Worm (Caenorhabditis elegans) whole organism, L1 larva: ENCODE data around the gene his-18.

ENCODE experiments used
- C16A3.4 ChIP-seq: fragments of 150-350 bp; optimal IDR thresholded peaks from 2 replicates; lab custom pipeline; 2014; ENCODE audit warnings: missing biosample characterization, missing genetic modification characterization
- C34B4.2 ChIP-seq: sonication (generic microtip); optimal IDR thresholded peaks from 2 replicates; lab custom pipeline; 2017; ENCODE audit warnings: mild to moderate bottlenecking, missing genetic modification characterization, missing compliant biosample characterization
- F16B12.6 ChIP-seq: fragments of 150-350 bp; optimal IDR thresholded peaks from 2 replicates; lab custom pipeline; 2014; ENCODE audit warnings: missing biosample characterization, missing genetic modification characterization
- aly-2 ChIP-seq: fragments of 150-350 bp; optimal IDR thresholded peaks from 2 replicates; lab custom pipeline; 2014; ENCODE audit warnings: missing biosample characterization, missing genetic modification characterization
- blmp-1 ChIP-seq: fragments of 150-350 bp; optimal IDR thresholded peaks from 2 replicates; lab custom pipeline; 2014; ENCODE audit warnings: missing biosample characterization, missing genetic modification characterization
- ceh-63 ChIP-seq: fragments of 200-800 bp; sonication (Bioruptor generic); optimal IDR thresholded peaks from 2 replicates; lab custom pipeline; 2018; ENCODE audit warnings: mild to moderate bottlenecking, missing genetic modification characterization, missing compliant biosample characterization
- ceh-88 ChIP-seq: fragments of 200-800 bp; sonication (Bioruptor generic); IDR thresholded peaks from 2 replicates; pipeline ENCODE4 v1.3.6; 2022; ENCODE audit warnings: missing genetic modification characterization, missing compliant biosample characterization
- ceh-90 ChIP-seq: sonication (generic microtip); optimal IDR thresholded peaks from 2 replicates; lab custom pipeline; 2016; ENCODE audit warnings: missing genetic modification characterization, missing compliant biosample characterization
- dpl-1 ChIP-seq, 3 experiments: fragments of 150-350 bp in 2 of 3; sonication (generic microtip) in 1 of 3; optimal IDR thresholded peaks; 2 replicates each; lab custom pipeline; 2014 to 2017; ENCODE audit warnings: missing biosample characterization in 3 of 3, missing genetic modification characterization in 3 of 3, missing genetic modification reagents in 3 of 3
- efl-1 ChIP-seq, 4 experiments: fragments of 150-350 bp; optimal IDR thresholded peaks in 3 of 4; peaks in 1 of 4; 1 replicate in 1 of 4; 2 replicates in 3 of 4; lab custom pipeline; 2014; ENCODE audit warnings: missing biosample characterization in 2 of 4, missing genetic modification characterization in 2 of 4, missing genetic modification reagents in 2 of 4
- egl-13 ChIP-seq: sonication (generic microtip); optimal IDR thresholded peaks from 2 replicates; lab custom pipeline; 2016; ENCODE audit warnings: missing genotype, missing genetic modification reagents, missing genetic modification characterization, missing compliant biosample characterization
- egl-27 ChIP-seq, 2 experiments: fragments of 150-350 bp in 1 of 2; sonication (generic microtip); optimal IDR thresholded peaks; 3 replicates each; lab custom pipeline; 2017 to 2018; ENCODE audit warnings: missing biosample characterization in 2 of 2, missing genetic modification characterization in 2 of 2, missing genetic modification reagents in 2 of 2
- elt-3 ChIP-seq, 6 experiments: fragments of 150-350 bp in 1 of 6; sonication (generic microtip); optimal IDR thresholded peaks; 2 replicates each; lab custom pipeline; 2017 to 2018; ENCODE audit warnings: missing biosample characterization in 6 of 6, missing genetic modification characterization in 6 of 6, inconsistent platforms in 1 of 6
- fkh-4 ChIP-seq: sonication (generic microtip); optimal IDR thresholded peaks from 2 replicates; lab custom pipeline; 2016; ENCODE audit warnings: missing compliant biosample characterization, missing genetic modification characterization, borderline replicate concordance
- fkh-8 ChIP-seq: sonication (generic microtip); optimal IDR thresholded peaks from 2 replicates; lab custom pipeline; 2016; ENCODE audit warnings: mild to moderate bottlenecking, missing genetic modification characterization, missing compliant biosample characterization
- hlh-4 ChIP-seq: sonication (generic microtip); optimal IDR thresholded peaks from 2 replicates; lab custom pipeline; 2016; ENCODE audit warnings: mild to moderate bottlenecking, missing genetic modification characterization, missing compliant biosample characterization
- lin-14 ChIP-seq: fragments of 200-800 bp; sonication (Bioruptor generic); optimal IDR thresholded peaks from 2 replicates; lab custom pipeline; 2018; ENCODE audit warnings: mild to moderate bottlenecking, missing genetic modification characterization, moderate library complexity, missing compliant biosample characterization
- lin-15B ChIP-seq: fragments of 150-350 bp; sonication (generic microtip); optimal IDR thresholded peaks from 3 replicates; lab custom pipeline; 2014; ENCODE audit warnings: missing biosample characterization, missing genetic modification characterization
- nhr-19 ChIP-seq: fragments of 200-800 bp; sonication (Bioruptor generic); conservative IDR thresholded peaks from 2 replicates; pipeline ENCODE4 v1.3.6; 2022; ENCODE audit warnings: missing genetic modification characterization, missing compliant biosample characterization
- nhr-47 ChIP-seq: sonication (generic microtip); optimal IDR thresholded peaks from 2 replicates; lab custom pipeline; 2016; ENCODE audit warnings: mild to moderate bottlenecking, missing genetic modification characterization, moderate library complexity, missing compliant biosample characterization
- nhr-71 ChIP-seq: sonication (generic microtip); optimal IDR thresholded peaks from 2 replicates; lab custom pipeline; 2016; ENCODE audit warnings: mild to moderate bottlenecking, missing genetic modification characterization, moderate library complexity, missing compliant biosample characterization
- nhr-77 ChIP-seq: fragments of 150-350 bp; optimal IDR thresholded peaks from 2 replicates; lab custom pipeline; 2014; ENCODE audit warnings: missing biosample characterization, missing genetic modification characterization
- pax-3 ChIP-seq: fragments of 200-800 bp; sonication (Bioruptor generic); optimal IDR thresholded peaks from 2 replicates; lab custom pipeline; 2018; ENCODE audit warnings: mild to moderate bottlenecking, missing genetic modification characterization, moderate library complexity, missing compliant biosample characterization
- rnt-1 ChIP-seq: sonication (generic microtip); optimal IDR thresholded peaks from 2 replicates; lab custom pipeline; 2016; ENCODE audit warnings: mild to moderate bottlenecking, missing genetic modification characterization, moderate library complexity, missing compliant biosample characterization
- skn-1 ChIP-seq: fragments of 150-350 bp; optimal IDR thresholded peaks from 2 replicates; lab custom pipeline; 2014; ENCODE audit warnings: missing biosample characterization, missing genetic modification characterization
- snpc-4 ChIP-seq: fragments of 150-350 bp; optimal IDR thresholded peaks from 2 replicates; lab custom pipeline; 2014; ENCODE audit warnings: missing biosample characterization, missing genetic modification characterization
- snu-23 ChIP-seq: sonication (generic microtip); optimal IDR thresholded peaks from 2 replicates; lab custom pipeline; 2016; ENCODE audit warnings: missing genetic modification characterization, missing compliant biosample characterization
- sptf-1 ChIP-seq: fragments of 150-350 bp; optimal IDR thresholded peaks from 2 replicates; lab custom pipeline; 2014; ENCODE audit warnings: missing biosample characterization, missing genetic modification characterization
- sup-37 ChIP-seq: fragments of 200-800 bp; sonication (Bioruptor generic); optimal IDR thresholded peaks from 2 replicates; lab custom pipeline; 2018; ENCODE audit warnings: mild to moderate bottlenecking, missing genetic modification characterization, missing compliant biosample characterization
- tbx-2 ChIP-seq: sonication (generic microtip); optimal IDR thresholded peaks from 2 replicates; lab custom pipeline; 2016; ENCODE audit warnings: missing genetic modification characterization, missing compliant biosample characterization
- tlp-1 ChIP-seq: fragments of 150-350 bp; optimal IDR thresholded peaks from 2 replicates; lab custom pipeline; 2014; ENCODE audit warnings: missing biosample characterization, missing genetic modification characterization
- unc-30 ChIP-seq: sonication (generic microtip); optimal IDR thresholded peaks from 2 replicates; lab custom pipeline; 2017; ENCODE audit warnings: missing biosample characterization, missing genetic modification characterization
- unc-62 ChIP-seq: fragments of 150-350 bp; optimal IDR thresholded peaks from 2 replicates; lab custom pipeline; 2014; ENCODE audit warnings: missing biosample characterization, missing genetic modification reagents, missing genetic modification characterization
- unc-86 ChIP-seq: sonication (generic microtip); optimal IDR thresholded peaks from 2 replicates; lab custom pipeline; 2016; ENCODE audit warnings: missing genetic modification characterization, missing compliant biosample characterization
- unc-98 ChIP-seq: fragments of 200-800 bp; sonication (Bioruptor generic); IDR thresholded peaks from 2 replicates; pipeline ENCODE4 v1.3.6; 2022; ENCODE audit warnings: missing genetic modification characterization, missing compliant biosample characterization
- vab-15 ChIP-seq: sonication (generic microtip); optimal IDR thresholded peaks from 2 replicates; lab custom pipeline; 2017; ENCODE audit warnings: missing genotype, mild to moderate bottlenecking, missing genetic modification characterization, missing compliant biosample characterization
- xbp-1 ChIP-seq: sonication (generic microtip); optimal IDR thresholded peaks from 2 replicates; lab custom pipeline; 2016; ENCODE audit warnings: missing genetic modification characterization, missing compliant biosample characterization
- zag-1 ChIP-seq: fragments of 150-350 bp; optimal IDR thresholded peaks from 2 replicates; lab custom pipeline; 2014; ENCODE audit warnings: missing biosample characterization, missing genetic modification characterization
- zip-4 ChIP-seq: fragments of 200-800 bp; sonication (Bioruptor generic); optimal IDR thresholded peaks from 2 replicates; lab custom pipeline; 2018; ENCODE audit warnings: mild to moderate bottlenecking, missing genetic modification characterization, moderate library complexity, missing compliant biosample characterization
- ztf-11 ChIP-seq, 2 experiments: sonication (generic microtip); optimal IDR thresholded peaks; 2 replicates each; lab custom pipeline; 2016 to 2017; ENCODE audit warnings: missing genetic modification characterization in 2 of 2, missing biosample characterization in 1 of 2, missing compliant biosample characterization in 1 of 2

The his-18 gene

ce11 chrV:8939424-8940065 lies 41.5 kb downstream of the his-18 start (continued):
- TF ChIP-seq nhr-19 (GFP tag; lab: Robert Waterston, UW), result peak; percentile 51
- TF ChIP-seq xbp-1 (tag; lab: Kevin White, UChicago), result peak; percentile 1
- TF ChIP-seq zip-4 (GFP tag; lab: Kevin White, UChicago), result no peak
- no peak for TF ChIP-seq ztf-11 (tag; optimal IDR thresholded peaks at IDR 0.05; lab: Kevin White, UChicago)
- peak; percentile 17 for TF ChIP-seq blmp-1 (tag; lab: Kevin White, UChicago)
- TF ChIP-seq snu-23, result peak; percentile 62
- TF ChIP-seq elt-3 (tag; optimal IDR thresholded peaks at IDR 0.05; lab: Kevin White, UChicago), result peak in 1 of 6 experiments; percentile 20
- peak; percentile 26 for TF ChIP-seq rnt-1 (tag; lab: Kevin White, UChicago)
- peak; percentile 60 for TF ChIP-seq nhr-71
- TF ChIP-seq nhr-77 (tag; lab: Kevin White, UChicago), result no peak

ce11 chrV:8940419-8940818 lies 42.4 kb downstream of the his-18 start:
- TF ChIP-seq xbp-1 (tag; lab: Kevin White, UChicago) (no peak), nhr-47 (tag; lab: Kevin White, UChicago) (no peak), tbx-2 (tag; lab: Kevin White, UChicago) (no peak), efl-1 (optimal IDR thresholded peaks at IDR 0.05; lab: Kevin White, UChicago) (no peak), efl-1 (GFP tag; optimal IDR thresholded peaks at IDR 0.05 in 1 of 2; lab: Kevin White, UChicago) (no peak), vab-15 (tag; lab: Kevin White, UChicago) (no peak), F16B12.6 (no peak), skn-1 (no peak), hlh-4 (tag; lab: Kevin White, UChicago) (no peak), ceh-90 (no peak), pax-3 (no peak), zag-1 (tag; lab: Kevin White, UChicago) (no peak), unc-62 (GFP tag; lab: Kevin White, UChicago) (no peak), unc-86 (tag; lab: Kevin White, UChicago) (no peak)

ce11 chrV:8942437-8942978 lies 44.5 kb downstream of the his-18 start:
- no peak for TF ChIP-seq efl-1 (optimal IDR thresholded peaks at IDR 0.05; lab: Kevin White, UChicago)
- TF ChIP-seq efl-1 (GFP tag; optimal IDR thresholded peaks at IDR 0.05 in 1 of 2; lab: Kevin White, UChicago), result peak in 1 of 2 experiments; percentile 68
- no peak for TF ChIP-seq C34B4.2 (tag; lab: Kevin White, UChicago)
- TF ChIP-seq blmp-1 (tag; lab: Kevin White, UChicago), result peak; percentile 99

ce11 chrV:8943963-8944362 lies 45.9 kb downstream of the his-18 start, which contains the start of gene T19A5.3:
Gene T19A5.3 (minus strand): TSS chrV:8944063.
- TF ChIP-seq nhr-77 (tag; lab: Kevin White, UChicago) (no peak), hlh-4 (tag; lab: Kevin White, UChicago) (no peak), elt-3 (tag; optimal IDR thresholded peaks at IDR 0.05; lab: Kevin White, UChicago) (no peak), ceh-63 (GFP tag; lab: Kevin White, UChicago) (no peak), ceh-88 (no peak), egl-13 (no peak), unc-30 (tag; lab: Kevin White, UChicago) (no peak), snpc-4 (tag; lab: Kevin White, UChicago) (no peak), unc-98 (GFP tag; lab: Robert Waterston, UW) (no peak)
- TF ChIP-seq, all 84 proteins: peak for 0

- no peak for TF ChIP-seq dpl-1 (GFP tag; optimal IDR thresholded peaks at IDR 0.05; lab: Kevin White, UChicago)
- no peak for TF ChIP-seq ceh-88
- TF ChIP-seq ceh-90, result no peak
- no peak for TF ChIP-seq nhr-71
- no peak for TF ChIP-seq nhr-77 (tag; lab: Kevin White, UChicago)
- TF ChIP-seq hlh-4 (tag; lab: Kevin White, UChicago), result no peak
- no peak for TF ChIP-seq fkh-8
- TF ChIP-seq C16A3.4, result no peak
- no peak for TF ChIP-seq egl-27 (tag; optimal IDR thresholded peaks at IDR 0.05; lab: Kevin White, UChicago)
- TF ChIP-seq tlp-1 (tag; lab: Kevin White, UChicago), result no peak
- TF ChIP-seq fkh-4 (tag; lab: Kevin White, UChicago), result no peak
- no peak for TF ChIP-seq rnt-1 (tag; lab: Kevin White, UChicago)
- TF ChIP-seq unc-30 (tag; lab: Kevin White, UChicago), result no peak
- TF ChIP-seq lin-14, result no peak
- TF ChIP-seq aly-2 (tag; lab: Kevin White, UChicago), result no peak
- TF ChIP-seq sup-37, result no peak
- no peak for TF ChIP-seq ztf-11 (tag; optimal IDR thresholded peaks at IDR 0.05; lab: Kevin White, UChicago)
- no peak for TF ChIP-seq lin-15B (tag; lab: Kevin White, UChicago)
- no peak for TF ChIP-seq sptf-1 (tag; lab: Kevin White, UChicago)
- TF ChIP-seq, all 84 proteins: peak for 0
Observed at ce11 chrV:8944481-8944880, 46.5 kb downstream of the his-18 start.
